Fruit fly (Drosophila melanogaster) Kc167 (cell line): ENCODE measurements around the gene CG14811.

ENCODE experiments used
- Myc ChIP-seq: fragments of >200 bp; optimal IDR thresholded peaks from 2 replicates; lab custom pipeline; 2017; ENCODE audit warnings: missing external identifiers
- h ChIP-seq: fragments of >200 bp; optimal IDR thresholded peaks from 3 replicates; lab custom pipeline; 2018; ENCODE audit warnings: missing external identifiers
- psq ChIP-seq: fragments of >200 bp; optimal IDR thresholded peaks from 2 replicates; lab custom pipeline; 2017; ENCODE audit warnings: missing external identifiers

- TF ChIP-seq Myc (no peak), h (lab: Kevin White, UChicago) (no peak), psq (lab: Kevin White, UChicago) (no peak)
Measured at dm6 chrX:1772626-1773025, 49.6 kb downstream of the CG14811 start.
